Worm (Caenorhabditis elegans): ENCODE measurements around the gene T23B12.11.

ce11 chrV:8500348-8500747, 45.2 kb downstream of the T23B12.11 start:
- TF ChIP-seq him-1 (tag; optimal IDR thresholded peaks at IDR 0.05) (peak; percentile 97), dao-5 (tag; optimal IDR thresholded peaks at IDR 0.05) (peak; percentile 96)

All from whole organism, L4/young adult.